Fruit fly (Drosophila melanogaster): Measurements from ENCODE around the gene mthl5.

The mthl5 gene

dm6 chr3R:11872692-11873091 lies 14.3 kb downstream of the mthl5 start:
- TF ChIP-seq pan (optimal IDR thresholded peaks at IDR 0.05) (peak; percentile 63), EcR (GFP tag; optimal IDR thresholded peaks at IDR 0.05) (no peak)

- no peak for TF ChIP-seq EcR (GFP tag; optimal IDR thresholded peaks at IDR 0.05)
- TF ChIP-seq usp (GFP tag; optimal IDR thresholded peaks at IDR 0.05) = no peak
- TF ChIP-seq Dll (optimal IDR thresholded peaks at IDR 0.05) = no peak
- TF ChIP-seq psq (optimal IDR thresholded peaks at IDR 0.05) = no peak
- TF ChIP-seq CG8478 (optimal IDR thresholded peaks at IDR 0.05) = no peak
- TF ChIP-seq pan (optimal IDR thresholded peaks at IDR 0.05) = no peak
Measured at dm6 chr3R:11870135-11870534, 16.8 kb downstream of the mthl5 start.

dm6 chr3R:11869675-11870074 lies 17.3 kb downstream of the mthl5 start:
- TF ChIP-seq usp (GFP tag; optimal IDR thresholded peaks at IDR 0.05) (no peak), pan (optimal IDR thresholded peaks at IDR 0.05) (no peak), EcR (GFP tag; optimal IDR thresholded peaks at IDR 0.05) (no peak), psq (optimal IDR thresholded peaks at IDR 0.05) (no peak), Dll (optimal IDR thresholded peaks at IDR 0.05) (no peak), CG8478 (optimal IDR thresholded peaks at IDR 0.05) (no peak)

- TF ChIP-seq pan (optimal IDR thresholded peaks at IDR 0.05) = no peak
- TF ChIP-seq Dll (optimal IDR thresholded peaks at IDR 0.05) = peak; percentile 14
Measured at dm6 chr3R:11869169-11869568, 17.8 kb downstream of the mthl5 start, which contains the start of gene CG6959. TSS of gene CG6959 (minus strand) at chr3R:11869460.

- TF ChIP-seq psq (optimal IDR thresholded peaks at IDR 0.05) (no peak), pan (optimal IDR thresholded peaks at IDR 0.05) (peak; percentile 19)
Measured at dm6 chr3R:11868562-11868961, 18.4 kb downstream of the mthl5 start.

dm6 chr3R:11865132-11865531 lies 21.8 kb downstream of the mthl5 start:
- TF ChIP-seq psq (optimal IDR thresholded peaks at IDR 0.05) = no peak
- no peak for TF ChIP-seq Dll (optimal IDR thresholded peaks at IDR 0.05)
- no peak for TF ChIP-seq CG8478 (optimal IDR thresholded peaks at IDR 0.05)
- TF ChIP-seq EcR (GFP tag; optimal IDR thresholded peaks at IDR 0.05) = no peak
- no peak for TF ChIP-seq pan (optimal IDR thresholded peaks at IDR 0.05)
- TF ChIP-seq usp (GFP tag; optimal IDR thresholded peaks at IDR 0.05) = no peak

dm6 chr3R:11859534-11860254 lies 27.3 kb downstream of the mthl5 start:
- TF ChIP-seq CG8478 (optimal IDR thresholded peaks at IDR 0.05) (no peak), pan (optimal IDR thresholded peaks at IDR 0.05) (peak; percentile 90)

- TF ChIP-seq Dll (optimal IDR thresholded peaks at IDR 0.05) (no peak), CG8478 (optimal IDR thresholded peaks at IDR 0.05) (no peak), usp (GFP tag; optimal IDR thresholded peaks at IDR 0.05) (no peak)
Measured at dm6 chr3R:11859103-11859502, 27.9 kb downstream of the mthl5 start.

dm6 chr3R:11856295-11856694 lies 30.7 kb downstream of the mthl5 start:
- no peak for TF ChIP-seq usp (GFP tag; optimal IDR thresholded peaks at IDR 0.05)
- no peak for TF ChIP-seq EcR (GFP tag; optimal IDR thresholded peaks at IDR 0.05)
- TF ChIP-seq psq (optimal IDR thresholded peaks at IDR 0.05) = no peak
- TF ChIP-seq Dll (optimal IDR thresholded peaks at IDR 0.05) = no peak
- TF ChIP-seq CG8478 (optimal IDR thresholded peaks at IDR 0.05) = no peak
- TF ChIP-seq pan (optimal IDR thresholded peaks at IDR 0.05) = no peak

dm6 chr3R:11855156-11855555 lies 31.8 kb downstream of the mthl5 start:
- TF ChIP-seq usp (GFP tag; optimal IDR thresholded peaks at IDR 0.05) (no peak), pan (optimal IDR thresholded peaks at IDR 0.05) (no peak), CG8478 (optimal IDR thresholded peaks at IDR 0.05) (no peak), EcR (GFP tag; optimal IDR thresholded peaks at IDR 0.05) (no peak), psq (optimal IDR thresholded peaks at IDR 0.05) (no peak), Dll (optimal IDR thresholded peaks at IDR 0.05) (no peak)

- TF ChIP-seq pan (optimal IDR thresholded peaks at IDR 0.05) (no peak), EcR (GFP tag; optimal IDR thresholded peaks at IDR 0.05) (no peak), usp (GFP tag; optimal IDR thresholded peaks at IDR 0.05) (no peak), psq (optimal IDR thresholded peaks at IDR 0.05) (no peak), Dll (optimal IDR thresholded peaks at IDR 0.05) (no peak), CG8478 (optimal IDR thresholded peaks at IDR 0.05) (no peak)
Measured at dm6 chr3R:11851939-11852338, 35.0 kb downstream of the mthl5 start.

dm6 chr3R:11850917-11851897 lies 35.8 kb downstream of the mthl5 start:
- TF ChIP-seq EcR (GFP tag; optimal IDR thresholded peaks at IDR 0.05) = peak in 1 of 2 experiments; percentile 86
- no peak for TF ChIP-seq Dll (optimal IDR thresholded peaks at IDR 0.05)

Data from whole organism.